Worm (Caenorhabditis elegans) whole organism, young adult: ENCODE measurements around the gene pqn-76.

Experiments used
- B0336.3 ChIP-seq: fragments of 200-800 bp; sonication (Bioruptor generic); IDR thresholded peaks from 2 replicates; pipeline ENCODE4 v1.3.6; 2022; ENCODE audit warnings: missing genetic modification characterization, missing compliant biosample characterization
- C06A6.2 ChIP-seq: fragments of 200-800 bp; sonication (Bioruptor generic); conservative IDR thresholded peaks from 2 replicates; pipeline ENCODE4 v1.3.6; 2022; ENCODE audit warnings: missing genetic modification characterization, missing compliant biosample characterization
- F22D6.2 ChIP-seq: sonication (generic microtip); optimal IDR thresholded peaks from 2 replicates; lab custom pipeline; 2016; ENCODE audit warnings: mild to moderate bottlenecking, missing genetic modification characterization, missing compliant biosample characterization
- F57C9.4 ChIP-seq: sonication (generic microtip); optimal IDR thresholded peaks from 2 replicates; lab custom pipeline; 2017; ENCODE audit warnings: mild to moderate bottlenecking, missing genetic modification characterization, missing compliant biosample characterization
- K11D2.4 ChIP-seq: fragments of 200-800 bp; sonication (Bioruptor generic); IDR thresholded peaks from 2 replicates; pipeline ENCODE4 v1.3.6; 2022; ENCODE audit warnings: missing genetic modification reagents, missing genetic modification characterization, missing compliant biosample characterization
- T26A5.8 ChIP-seq: sonication (generic microtip); optimal IDR thresholded peaks from 2 replicates; lab custom pipeline; 2016; ENCODE audit warnings: missing genetic modification characterization, missing compliant biosample characterization
- ama-1 ChIP-seq, 3 experiments: fragments of 150-350 bp in 1 of 3; sonication (generic microtip) in 2 of 3; optimal IDR thresholded peaks; 2 replicates each; lab custom pipeline; 2014 to 2018; ENCODE audit warnings: missing biosample characterization in 2 of 3, missing genetic modification characterization in 2 of 3, missing genetic modification reagents in 2 of 3
- aptf-2 ChIP-seq: fragments of 200-800 bp; sonication (Bioruptor generic); conservative IDR thresholded peaks from 2 replicates; pipeline ENCODE4 v1.3.6; 2022; ENCODE audit warnings: missing genetic modification reagents, missing genetic modification characterization, missing compliant biosample characterization
- aptf-3 ChIP-seq: fragments of 200-800 bp; sonication (Bioruptor generic); IDR thresholded peaks from 2 replicates; pipeline ENCODE4 v1.3.6; 2022; ENCODE audit warnings: missing genetic modification characterization, missing compliant biosample characterization
- atf-7 ChIP-seq: sonication (generic microtip); optimal IDR thresholded peaks from 2 replicates; lab custom pipeline; 2017; ENCODE audit warnings: mild to moderate bottlenecking, missing genetic modification characterization, missing compliant biosample characterization
- attf-3 ChIP-seq: fragments of 200-800 bp; sonication (Bioruptor generic); conservative IDR thresholded peaks from 2 replicates; pipeline ENCODE4 v1.3.6; 2022; ENCODE audit warnings: missing genetic modification reagents, missing genetic modification characterization, missing compliant biosample characterization
- attf-5 ChIP-seq: fragments of 200-800 bp; sonication (Bioruptor generic); optimal IDR thresholded peaks from 2 replicates; lab custom pipeline; 2018; ENCODE audit warnings: mild to moderate bottlenecking, missing genetic modification characterization, missing compliant biosample characterization
- attf-6 ChIP-seq: fragments of 200-800 bp; sonication (Bioruptor generic); IDR thresholded peaks from 2 replicates; pipeline ENCODE4 v1.3.6; 2022; ENCODE audit warnings: missing genetic modification reagents, missing genetic modification characterization, missing compliant biosample characterization
- bed-2 ChIP-seq: fragments of 200-800 bp; sonication (Bioruptor generic); IDR thresholded peaks from 2 replicates; pipeline ENCODE4 v1.3.6; 2022; ENCODE audit warnings: missing genetic modification reagents, missing genetic modification characterization, missing compliant biosample characterization
- ccch-3 ChIP-seq: fragments of 200-800 bp; sonication (Bioruptor generic); optimal IDR thresholded peaks from 2 replicates; lab custom pipeline; 2018; ENCODE audit warnings: mild to moderate bottlenecking, missing genetic modification characterization, missing compliant biosample characterization
- cebp-1 ChIP-seq, 2 experiments: fragments of 200-800 bp in 1 of 2; sonication (Bioruptor generic) in 1 of 2; sonication (generic microtip) in 1 of 2; IDR thresholded peaks in 1 of 2; optimal IDR thresholded peaks in 1 of 2; 2 replicates each; pipeline versions ENCODE4 v1.3.6 to Lab custom; 2017 to 2022; ENCODE audit warnings: missing compliant biosample characterization in 2 of 2, missing genetic modification characterization in 2 of 2, mild to moderate bottlenecking in 1 of 2, missing genetic modification reagents in 1 of 2, moderate library complexity in 1 of 2
- ceh-27 ChIP-seq: fragments of 200-800 bp; sonication (Bioruptor generic); optimal IDR thresholded peaks from 2 replicates; lab custom pipeline; 2018; ENCODE audit warnings: mild to moderate bottlenecking, missing genetic modification characterization, moderate library complexity, missing compliant biosample characterization
- dpff-1 ChIP-seq: sonication (generic microtip); optimal IDR thresholded peaks from 2 replicates; lab custom pipeline; 2017; ENCODE audit warnings: mild to moderate bottlenecking, missing genetic modification characterization, missing compliant biosample characterization
- hlh-26 ChIP-seq: fragments of 200-800 bp; sonication (Bioruptor generic); conservative IDR thresholded peaks from 2 replicates; pipeline ENCODE4 v1.3.6; 2022; ENCODE audit warnings: missing genetic modification reagents, missing genetic modification characterization, missing compliant biosample characterization
- hrde-1 ChIP-seq: sonication (generic microtip); optimal IDR thresholded peaks from 2 replicates; lab custom pipeline; 2016; ENCODE audit warnings: missing genetic modification characterization, mild to moderate bottlenecking, missing compliant biosample characterization, moderate library complexity, missing genotype, missing genetic modification reagents, borderline replicate concordance
- let-526 ChIP-seq: fragments of 200-800 bp; sonication (Bioruptor generic); IDR thresholded peaks from 2 replicates; pipeline ENCODE4 v1.3.6; 2022; ENCODE audit warnings: missing genetic modification reagents, missing genetic modification characterization, missing compliant biosample characterization
- let-607 ChIP-seq, 2 experiments: fragments of 200-800 bp in 1 of 2; sonication (Bioruptor generic) in 1 of 2; sonication (generic microtip) in 1 of 2; optimal IDR thresholded peaks; 2 replicates each; lab custom pipeline; 2016 to 2018; ENCODE audit warnings: mild to moderate bottlenecking in 2 of 2, missing compliant biosample characterization in 2 of 2, missing genetic modification characterization in 2 of 2, moderate library complexity in 2 of 2, missing genotype in 1 of 2
- lin-26 ChIP-seq: fragments of 200-800 bp; sonication (Bioruptor generic); IDR thresholded peaks from 2 replicates; pipeline ENCODE4 v1.3.6; 2022; ENCODE audit warnings: missing genetic modification reagents, missing genetic modification characterization, missing compliant biosample characterization
- lin-40 ChIP-seq: sonication (generic microtip); optimal IDR thresholded peaks from 2 replicates; lab custom pipeline; 2016; ENCODE audit warnings: missing genetic modification characterization, mild to moderate bottlenecking, missing compliant biosample characterization, missing genotype, missing genetic modification reagents
- lsl-1 ChIP-seq: fragments of 200-800 bp; sonication (Bioruptor generic); optimal IDR thresholded peaks from 2 replicates; lab custom pipeline; 2018; ENCODE audit warnings: mild to moderate bottlenecking, missing genetic modification characterization, moderate library complexity, missing compliant biosample characterization
- lsy-27 ChIP-seq: sonication (generic microtip); optimal IDR thresholded peaks from 2 replicates; lab custom pipeline; 2017; ENCODE audit warnings: missing genetic modification characterization, mild to moderate bottlenecking, missing compliant biosample characterization, antibody characterized with exemption, missing genotype, borderline replicate concordance; ENCODE audit not compliant: insufficient read depth
- madf-6 ChIP-seq: fragments of 200-800 bp; sonication (Bioruptor generic); IDR thresholded peaks from 2 replicates; pipeline ENCODE4 v1.3.6; 2022; ENCODE audit warnings: missing genetic modification reagents, missing genetic modification characterization, missing compliant biosample characterization
- mcd-1 ChIP-seq: fragments of 200-800 bp; sonication (Bioruptor generic); IDR thresholded peaks from 2 replicates; pipeline ENCODE4 v1.3.6; 2022; ENCODE audit warnings: missing genetic modification reagents, missing genetic modification characterization, missing compliant biosample characterization
- mes-4 ChIP-seq: sonication (generic microtip); optimal IDR thresholded peaks from 2 replicates; lab custom pipeline; 2016; ENCODE audit warnings: missing genotype, missing genetic modification characterization, missing compliant biosample characterization
- nhr-90 ChIP-seq: sonication (generic microtip); optimal IDR thresholded peaks from 2 replicates; lab custom pipeline; 2016; ENCODE audit warnings: missing genotype, mild to moderate bottlenecking, missing genetic modification characterization, missing compliant biosample characterization
- pbrm-1 ChIP-seq: fragments of 200-800 bp; sonication (Bioruptor generic); IDR thresholded peaks from 2 replicates; pipeline ENCODE4 v1.3.6; 2022; ENCODE audit warnings: missing genetic modification reagents, missing genetic modification characterization, missing compliant biosample characterization
- rcor-1 ChIP-seq: fragments of 200-800 bp; sonication (Bioruptor generic); IDR thresholded peaks from 2 replicates; pipeline ENCODE4 v1.3.6; 2022; ENCODE audit warnings: missing genetic modification reagents, missing genetic modification characterization, missing compliant biosample characterization
- rec-8 ChIP-seq, 2 experiments: sonication (generic microtip); optimal IDR thresholded peaks; 2 replicates each; lab custom pipeline; 2016; ENCODE audit warnings: mild to moderate bottlenecking in 2 of 2, missing genetic modification characterization in 2 of 2, missing genetic modification reagents in 2 of 2, missing genotype in 2 of 2, missing biosample characterization in 1 of 2, missing compliant biosample characterization in 1 of 2, moderate library complexity in 1 of 2
- rpc-1 ChIP-seq, 2 experiments: fragments of 150-350 bp in 1 of 2; sonication (generic microtip) in 1 of 2; optimal IDR thresholded peaks; 2 replicates each; lab custom pipeline; 2014 to 2018; ENCODE audit warnings: missing biosample characterization in 1 of 2, missing genetic modification characterization in 1 of 2, missing genetic modification reagents in 1 of 2, missing genotype in 1 of 2
- sdz-38 ChIP-seq: sonication (generic microtip); optimal IDR thresholded peaks from 2 replicates; lab custom pipeline; 2016; ENCODE audit warnings: missing genotype, missing genetic modification characterization, missing compliant biosample characterization
- sea-2 ChIP-seq: fragments of 200-800 bp; sonication (Bioruptor generic); IDR thresholded peaks from 2 replicates; pipeline ENCODE4 v1.3.6; 2022; ENCODE audit warnings: missing genetic modification characterization, missing compliant biosample characterization
- snpc-1.3 ChIP-seq: sonication (generic microtip); optimal IDR thresholded peaks from 2 replicates; lab custom pipeline; 2017; ENCODE audit warnings: missing genetic modification characterization, mild to moderate bottlenecking, missing compliant biosample characterization, antibody characterized with exemption, moderate library complexity, missing genotype, missing genetic modification reagents; ENCODE audit not compliant: insufficient read depth
- snpc-4 ChIP-seq, 5 experiments: fragments of 150-350 bp in 1 of 5; sonication (generic microtip) in 4 of 5; optimal IDR thresholded peaks; 2 replicates each; lab custom pipeline; 2014 to 2018; ENCODE audit warnings: missing genetic modification characterization in 5 of 5, missing biosample characterization in 3 of 5, antibody characterized with exemption in 2 of 5, mild to moderate bottlenecking in 2 of 5, missing compliant biosample characterization in 2 of 5, missing genotype in 2 of 5, moderate library complexity in 2 of 5, missing genetic modification reagents in 1 of 5
- somi-1 ChIP-seq: fragments of 200-800 bp; sonication (Bioruptor generic); optimal IDR thresholded peaks from 2 replicates; lab custom pipeline; 2018; ENCODE audit warnings: mild to moderate bottlenecking, missing genetic modification characterization, missing compliant biosample characterization
- tbx-9 ChIP-seq: sonication (generic microtip); optimal IDR thresholded peaks from 2 replicates; lab custom pipeline; 2016; ENCODE audit warnings: borderline replicate concordance, missing genetic modification characterization, inconsistent platforms, missing compliant biosample characterization
- tlf-1 ChIP-seq: fragments of 200-800 bp; sonication (Bioruptor generic); optimal IDR thresholded peaks from 2 replicates; lab custom pipeline; 2018; ENCODE audit warnings: mild to moderate bottlenecking, missing genetic modification characterization, missing compliant biosample characterization
- unc-62 ChIP-seq: fragments of 150-350 bp; optimal IDR thresholded peaks from 2 replicates; lab custom pipeline; 2014; ENCODE audit warnings: missing biosample characterization, missing genetic modification reagents, missing genetic modification characterization
- zim-3 ChIP-seq: sonication (generic microtip); optimal IDR thresholded peaks from 2 replicates; lab custom pipeline; 2017; ENCODE audit warnings: mild to moderate bottlenecking, missing genetic modification characterization, moderate library complexity, missing compliant biosample characterization
- ztf-18 ChIP-seq: sonication (generic microtip); optimal IDR thresholded peaks from 2 replicates; lab custom pipeline; 2016; ENCODE audit warnings: missing genotype, mild to moderate bottlenecking, missing genetic modification characterization, missing compliant biosample characterization
- ztf-26 ChIP-seq: sonication (generic microtip); optimal IDR thresholded peaks from 2 replicates; lab custom pipeline; 2017; ENCODE audit warnings: missing genetic modification characterization, missing compliant biosample characterization
- ztf-6 ChIP-seq: fragments of 200-800 bp; sonication (Bioruptor generic); IDR thresholded peaks from 2 replicates; pipeline ENCODE4 v1.3.6; 2022; ENCODE audit warnings: missing genetic modification reagents, missing genetic modification characterization, missing compliant biosample characterization

The pqn-76 gene

ce11 chrIV:15570770-15571169, 8.1 kb upstream of the pqn-76 start (continued):
- no peak for TF ChIP-seq attf-5 (GFP tag; lab: Kevin White, UChicago)
- no peak for TF ChIP-seq hlh-26 (GFP tag; lab: Robert Waterston, UW)
- TF ChIP-seq B0336.3 (GFP tag; lab: Robert Waterston, UW), result no peak
- no peak for TF ChIP-seq hrde-1
- TF ChIP-seq aptf-3, result no peak
- no peak for TF ChIP-seq lsy-27
- TF ChIP-seq tbx-9 (tag; lab: Kevin White, UChicago), result no peak
- peak in 1 of 2 experiments; percentile 50 for TF ChIP-seq let-607 (tag; optimal IDR thresholded peaks at IDR 0.05; lab: Kevin White, UChicago)
- TF ChIP-seq C06A6.2 (GFP tag; lab: Robert Waterston, UW), result peak; percentile 70
- no peak for TF ChIP-seq ztf-6
- TF ChIP-seq rcor-1, result 0 out of 2 replicates have a peak, but pooled peaks have one; percentile 29
- no peak for TF ChIP-seq dpff-1 (tag; lab: Kevin White, UChicago)
- no peak for TF ChIP-seq F57C9.4
- TF ChIP-seq ceh-27 (GFP tag; lab: Kevin White, UChicago), result no peak
- peak; percentile 94 for TF ChIP-seq lin-40 (tag; lab: Kevin White, UChicago)
- TF ChIP-seq mes-4, result no peak
- peak; percentile 76 for TF ChIP-seq ztf-26 (tag; lab: Kevin White, UChicago)
- no peak for TF ChIP-seq lin-26 (GFP tag; lab: Robert Waterston, UW)
- TF ChIP-seq bed-2 (GFP tag; lab: Robert Waterston, UW), result no peak
- TF ChIP-seq ama-1 (optimal IDR thresholded peaks at IDR 0.05; lab: Kevin White, UChicago), result no peak
- no peak for TF ChIP-seq ama-1 (GFP tag; optimal IDR thresholded peaks at IDR 0.05; lab: Kevin White, UChicago)
- 0 out of 2 replicates have a peak, but pooled peaks have one; percentile 23 for TF ChIP-seq cebp-1 (GFP tag; IDR thresholded peaks at IDR 0.05; lab: Robert Waterston, UW)
- no peak for TF ChIP-seq cebp-1 (tag; optimal IDR thresholded peaks at IDR 0.05; lab: Kevin White, UChicago)
- no peak for TF ChIP-seq ztf-18 (tag; lab: Kevin White, UChicago)
- no peak for TF ChIP-seq sdz-38 (tag; lab: Kevin White, UChicago)
- no peak for TF ChIP-seq ccch-3 (GFP tag; lab: Kevin White, UChicago)
- TF ChIP-seq madf-6, result no peak
- no peak for TF ChIP-seq attf-3 (GFP tag; lab: Robert Waterston, UW)
- TF ChIP-seq tlf-1 (GFP tag; lab: Kevin White, UChicago), result peak; percentile 8
- no peak for TF ChIP-seq rpc-1 (optimal IDR thresholded peaks at IDR 0.05; lab: Kevin White, UChicago)
- TF ChIP-seq rpc-1 (tag; optimal IDR thresholded peaks at IDR 0.05; lab: Kevin White, UChicago), result no peak
- no peak for TF ChIP-seq somi-1 (GFP tag; lab: Kevin White, UChicago)
- no peak for TF ChIP-seq atf-7 (tag; lab: Kevin White, UChicago)
- no peak for TF ChIP-seq rec-8 (tag; optimal IDR thresholded peaks at IDR 0.05; lab: Kevin White, UChicago)
- TF ChIP-seq unc-62 (GFP tag; lab: Kevin White, UChicago), result no peak
- peak; percentile 44 for TF ChIP-seq F22D6.2 (tag; lab: Kevin White, UChicago)
- no peak for TF ChIP-seq lsl-1 (GFP tag; lab: Kevin White, UChicago)
- TF ChIP-seq snpc-1.3, result no peak
- peak; percentile 59; the same call in 1 of the 2 replicates for TF ChIP-seq K11D2.4 (GFP tag; lab: Robert Waterston, UW)
- TF ChIP-seq pbrm-1, result no peak
- peak; percentile 79 for TF ChIP-seq mcd-1
- no peak for TF ChIP-seq zim-3 (tag; lab: Kevin White, UChicago)
- no peak for TF ChIP-seq sea-2 (GFP tag; lab: Robert Waterston, UW)
- TF ChIP-seq snpc-4 (GFP tag; optimal IDR thresholded peaks at IDR 0.05; lab: Kevin White, UChicago), result no peak
- peak in 3 of 4 experiments; percentile 67 to 74 (median 72) for TF ChIP-seq snpc-4 (tag; optimal IDR thresholded peaks at IDR 0.05; lab: Kevin White, UChicago)
- peak; percentile 48 for TF ChIP-seq attf-6
- TF ChIP-seq let-526 (GFP tag; lab: Robert Waterston, UW), result no peak
- no peak for TF ChIP-seq nhr-90 (tag; lab: Kevin White, UChicago)
- TF ChIP-seq T26A5.8 (tag; lab: Kevin White, UChicago), result no peak
- no peak for TF ChIP-seq aptf-2
